Fruit fly (Drosophila melanogaster): Measurements from ENCODE around the gene RhoGAP93B.

dm6 chr3R:21073707-21074106 lies 23.9 kb downstream of the RhoGAP93B start, which contains the start of gene dmrt93B:
- TF ChIP-seq CG34367 (tag; optimal IDR thresholded peaks at IDR 0.05) (no peak), gl (tag; optimal IDR thresholded peaks at IDR 0.05) (no peak), CG15710 (tag; optimal IDR thresholded peaks at IDR 0.05) (no peak), CG12605 (GFP tag; IDR thresholded peaks at IDR 0.05) (no peak), D1 (tag; optimal IDR thresholded peaks at IDR 0.05) (no peak)

Data from whole organism, pupa.